Worm (Caenorhabditis elegans) whole organism, dauer: ENCODE measurements around the gene F52D10.4.

Experiments
- unc-62 ChIP-seq: sonication (generic microtip); optimal IDR thresholded peaks from 2 replicates; lab custom pipeline; 2017; ENCODE audit warnings: missing biosample characterization, missing genetic modification reagents, missing genetic modification characterization

F52D10.4 gene

ce11 chrX:11605214-11605765 is 12.0 kb upstream of the F52D10.4 start, which contains the start of gene ftt-2:
ftt-2 (minus strand) TSS chrX:11605419.
- TF ChIP-seq unc-62 (GFP tag; lab: Kevin White, UChicago) = no peak

ce11 chrX:11605766-11606490 is 11.3 kb upstream of the F52D10.4 start:
- peak; percentile 22 for TF ChIP-seq unc-62 (GFP tag; lab: Kevin White, UChicago)

ce11 chrX:11606815-11607499 is 10.3 kb upstream of the F52D10.4 start:
- no peak for TF ChIP-seq unc-62 (GFP tag; lab: Kevin White, UChicago)

- TF ChIP-seq unc-62 (GFP tag; lab: Kevin White, UChicago) = no peak
Measured at ce11 chrX:11607500-11607823, 9.8 kb upstream of the F52D10.4 start.

ce11 chrX:11608110-11608759 is 9.0 kb upstream of the F52D10.4 start:
- TF ChIP-seq unc-62 (GFP tag; lab: Kevin White, UChicago) = no peak

- no peak for TF ChIP-seq unc-62 (GFP tag; lab: Kevin White, UChicago)
Measured at ce11 chrX:11621997-11622396, 4.7 kb downstream of the F52D10.4 start, which contains the start of gene sto-3. sto-3 (minus strand) TSS chrX:11622097.

- no peak for TF ChIP-seq unc-62 (GFP tag; lab: Kevin White, UChicago)
Measured at ce11 chrX:11623442-11623841, 6.2 kb downstream of the F52D10.4 start.

ce11 chrX:11624621-11625020 is 7.4 kb downstream of the F52D10.4 start:
- TF ChIP-seq unc-62 (GFP tag; lab: Kevin White, UChicago) = no peak

ce11 chrX:11627013-11627412 is 9.7 kb downstream of the F52D10.4 start, which contains the start of gene twk-44:
twk-44 (minus strand) TSS chrX:11627113.
- TF ChIP-seq unc-62 (GFP tag; lab: Kevin White, UChicago) = no peak

- TF ChIP-seq unc-62 (GFP tag; lab: Kevin White, UChicago) = no peak
Measured at ce11 chrX:11628580-11628979, 11.3 kb downstream of the F52D10.4 start, which contains the start of gene spp-30. spp-30 (minus strand) TSS chrX:11628680.

- TF ChIP-seq unc-62 (GFP tag; lab: Kevin White, UChicago) = no peak
Measured at ce11 chrX:11630499-11630898, 13.2 kb downstream of the F52D10.4 start.

- no peak for TF ChIP-seq unc-62 (GFP tag; lab: Kevin White, UChicago)
Measured at ce11 chrX:11632107-11632506, 14.8 kb downstream of the F52D10.4 start, which contains the start of gene sto-6. sto-6 (plus strand) TSS chrX:11632407.

- TF ChIP-seq unc-62 (GFP tag; lab: Kevin White, UChicago) = no peak
Measured at ce11 chrX:11633278-11633677, 16.0 kb downstream of the F52D10.4 start.

ce11 chrX:11637721-11638120 is 20.5 kb downstream of the F52D10.4 start:
- no peak for TF ChIP-seq unc-62 (GFP tag; lab: Kevin White, UChicago)

- no peak for TF ChIP-seq unc-62 (GFP tag; lab: Kevin White, UChicago)
Measured at ce11 chrX:11638987-11639386, 21.7 kb downstream of the F52D10.4 start.
